Worm (Caenorhabditis elegans): ENCODE measurements around the gene T13C2.3.

T13C2.3 gene

ce11 chrII:6841102-6841501 is 52.1 kb downstream of the T13C2.3 start:
- TF ChIP-seq ama-1 (optimal IDR thresholded peaks at IDR 0.05), result no peak
- TF ChIP-seq R02D3.7 (tag; optimal IDR thresholded peaks at IDR 0.05), result no peak
- no peak for TF ChIP-seq nhr-237 (tag; optimal IDR thresholded peaks at IDR 0.05)
- TF ChIP-seq sma-9 (GFP tag; optimal IDR thresholded peaks at IDR 0.05), result peak; percentile 75
- TF ChIP-seq sma-9 (tag; optimal IDR thresholded peaks at IDR 0.05), result no peak
- no peak for TF ChIP-seq lin-11 (tag; optimal IDR thresholded peaks at IDR 0.05)
- peak; percentile 13 for TF ChIP-seq lin-13 (GFP tag; optimal IDR thresholded peaks at IDR 0.05)
- TF ChIP-seq fos-1 (tag; optimal IDR thresholded peaks at IDR 0.05), result peak; percentile 26
- no peak for TF ChIP-seq ztf-1 (GFP tag; conservative IDR thresholded peaks at IDR 0.05)
- no peak for TF ChIP-seq elt-1 (tag; optimal IDR thresholded peaks at IDR 0.05)
- TF ChIP-seq elt-3 (tag; optimal IDR thresholded peaks at IDR 0.05), result no peak
- TF ChIP-seq lsy-2 (tag; optimal IDR thresholded peaks at IDR 0.05), result peak in 1 of 2 experiments; percentile 28
- no peak for TF ChIP-seq nhr-11 (tag; optimal IDR thresholded peaks at IDR 0.05)
- TF ChIP-seq mab-5 (tag; optimal IDR thresholded peaks at IDR 0.05), result peak; percentile 39
- TF ChIP-seq nhr-25 (tag; optimal IDR thresholded peaks at IDR 0.05), result peak; percentile 19
- peak; percentile 45 for TF ChIP-seq sem-4 (tag; optimal IDR thresholded peaks at IDR 0.05)
- TF ChIP-seq crh-2 (tag; optimal IDR thresholded peaks at IDR 0.05), result peak; percentile 13
- peak; percentile 89 for TF ChIP-seq blmp-1 (tag; optimal IDR thresholded peaks at IDR 0.05; ENCODE audit: insufficient read depth)
- TF ChIP-seq egl-27 (tag; optimal IDR thresholded peaks at IDR 0.05), result peak; percentile 87
- peak; percentile 51 for TF ChIP-seq F13H6.1 (tag; optimal IDR thresholded peaks at IDR 0.05)
- no peak for TF ChIP-seq dmd-4 (tag; optimal IDR thresholded peaks at IDR 0.05)
- peak; percentile 49 for TF ChIP-seq nhr-129 (tag; optimal IDR thresholded peaks at IDR 0.05)

All from whole organism, L2 larva.